Worm (Caenorhabditis elegans) whole organism, young adult: ENCODE results near the gene Y39B6A.13.

Experiments
- B0261.1 ChIP-seq: sonication (generic microtip); optimal IDR thresholded peaks from 2 replicates; lab custom pipeline; 2016; ENCODE audit warnings: mild to moderate bottlenecking, missing genetic modification characterization, moderate library complexity, missing compliant biosample characterization
- C06A6.2 ChIP-seq: fragments of 200-800 bp; sonication (Bioruptor generic); conservative IDR thresholded peaks from 2 replicates; pipeline ENCODE4 v1.3.6; 2022; ENCODE audit warnings: missing genetic modification characterization, missing compliant biosample characterization
- F57C9.4 ChIP-seq: sonication (generic microtip); optimal IDR thresholded peaks from 2 replicates; lab custom pipeline; 2017; ENCODE audit warnings: mild to moderate bottlenecking, missing genetic modification characterization, missing compliant biosample characterization
- Y53G8AR.9 ChIP-seq: fragments of 200-800 bp; sonication (Bioruptor generic); conservative IDR thresholded peaks from 2 replicates; pipeline ENCODE4 v1.3.6; 2022; ENCODE audit warnings: missing genetic modification reagents, missing genetic modification characterization, missing compliant biosample characterization
- ama-1 ChIP-seq, 3 experiments: fragments of 150-350 bp in 1 of 3; sonication (generic microtip) in 2 of 3; optimal IDR thresholded peaks; 2 replicates each; lab custom pipeline; 2014 to 2018; ENCODE audit warnings: missing biosample characterization in 2 of 3, missing genetic modification characterization in 2 of 3, missing genetic modification reagents in 2 of 3
- ceh-27 ChIP-seq: fragments of 200-800 bp; sonication (Bioruptor generic); optimal IDR thresholded peaks from 2 replicates; lab custom pipeline; 2018; ENCODE audit warnings: mild to moderate bottlenecking, missing genetic modification characterization, moderate library complexity, missing compliant biosample characterization
- die-1 ChIP-seq: sonication (generic microtip); optimal IDR thresholded peaks from 2 replicates; lab custom pipeline; 2016; ENCODE audit warnings: missing genotype, mild to moderate bottlenecking, missing genetic modification characterization, missing compliant biosample characterization
- ets-4 ChIP-seq: fragments of 200-800 bp; sonication (Bioruptor generic); optimal IDR thresholded peaks from 2 replicates; lab custom pipeline; 2018; ENCODE audit warnings: mild to moderate bottlenecking, missing genetic modification characterization, missing compliant biosample characterization
- pha-4 ChIP-seq: fragments of 150-350 bp; sonication (generic microtip); optimal IDR thresholded peaks from 2 replicates; lab custom pipeline; 2014; ENCODE audit warnings: missing biosample characterization, missing genetic modification reagents, missing genetic modification characterization
- sea-2 ChIP-seq: fragments of 200-800 bp; sonication (Bioruptor generic); IDR thresholded peaks from 2 replicates; pipeline ENCODE4 v1.3.6; 2022; ENCODE audit warnings: missing genetic modification characterization, missing compliant biosample characterization

DNA sequence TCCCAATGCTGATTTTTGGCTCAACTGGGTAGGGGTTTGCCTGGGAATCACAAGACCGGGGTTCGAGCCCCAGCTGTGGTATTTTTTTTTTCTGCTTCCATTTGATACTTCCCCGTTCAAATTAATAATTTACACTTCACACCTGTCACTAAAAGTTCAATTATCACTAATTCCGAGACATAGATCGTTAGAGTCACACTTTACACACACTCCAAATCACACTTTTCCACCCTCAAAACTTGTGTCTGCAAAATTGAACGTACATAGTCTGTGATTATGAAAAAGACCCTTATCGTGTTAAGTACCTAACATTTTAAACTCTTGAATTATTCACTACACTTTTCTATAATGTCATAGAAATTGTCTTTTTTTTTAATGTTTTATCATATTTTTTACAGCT, 35.4 kb downstream of the Y39B6A.13 start:
- TF ChIP-seq F57C9.4 (tag; lab: Kevin White, UChicago) (no peak), ceh-27 (no peak), B0261.1 (tag; lab: Kevin White, UChicago) (no peak), C06A6.2 (GFP tag; lab: Robert Waterston, UW) (no peak), sea-2 (GFP tag; lab: Robert Waterston, UW) (no peak), ets-4 (no peak), ama-1 (optimal IDR thresholded peaks at IDR 0.05; lab: Kevin White, UChicago) (no peak), ama-1 (GFP tag; optimal IDR thresholded peaks at IDR 0.05; lab: Kevin White, UChicago) (no peak), Y53G8AR.9 (GFP tag; lab: Robert Waterston, UW) (no peak), pha-4 (no peak), die-1 (no peak)
